Worm (Caenorhabditis elegans): ENCODE results near the gene Y55H10A.2.

Gene Y55H10A.2

DNA sequence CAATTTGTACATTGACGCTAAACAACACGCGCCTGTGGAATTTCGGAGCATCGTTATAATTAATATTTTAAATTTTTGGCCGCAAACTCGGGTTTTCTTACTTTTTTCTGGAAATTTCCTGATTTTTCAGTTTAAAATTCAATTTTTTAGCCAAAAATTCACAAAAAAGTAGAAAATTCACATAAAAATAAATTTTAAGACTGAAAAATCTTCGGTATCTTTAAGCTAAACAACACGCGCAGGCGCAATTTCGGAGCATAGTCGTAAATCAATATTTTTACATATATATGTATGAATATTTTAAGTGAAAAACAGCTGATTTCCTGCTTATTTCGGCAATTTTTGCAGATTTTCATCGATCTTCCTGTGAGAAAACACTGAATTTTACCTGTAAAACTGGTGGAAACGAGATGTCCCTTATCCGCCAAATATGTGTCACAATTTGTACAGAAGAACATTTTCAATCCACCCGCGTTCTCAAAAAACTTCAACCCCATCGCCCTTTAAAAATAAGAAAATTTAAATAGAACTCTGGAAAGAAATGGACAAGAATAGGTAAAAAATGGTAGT is 19.1 kb downstream of the Y55H10A.2 start, which contains the start of gene B0546.3:
Gene B0546.3 (minus strand): TSS at position 504 of the 570 bp plus-strand sequence.
- TF ChIP-seq mab-5 (tag; optimal IDR thresholded peaks at IDR 0.05): no peak
- TF ChIP-seq ham-2 (GFP tag; optimal IDR thresholded peaks at IDR 0.05): no peak
- no peak for TF ChIP-seq tbx-8 (GFP tag; optimal IDR thresholded peaks at IDR 0.05)
- no peak for TF ChIP-seq pha-4 (tag; optimal IDR thresholded peaks at IDR 0.05)
- no peak for TF ChIP-seq lin-13 (tag; optimal IDR thresholded peaks at IDR 0.05)
- no peak for TF ChIP-seq ceh-83 (GFP tag; optimal IDR thresholded peaks at IDR 0.05)

DNA sequence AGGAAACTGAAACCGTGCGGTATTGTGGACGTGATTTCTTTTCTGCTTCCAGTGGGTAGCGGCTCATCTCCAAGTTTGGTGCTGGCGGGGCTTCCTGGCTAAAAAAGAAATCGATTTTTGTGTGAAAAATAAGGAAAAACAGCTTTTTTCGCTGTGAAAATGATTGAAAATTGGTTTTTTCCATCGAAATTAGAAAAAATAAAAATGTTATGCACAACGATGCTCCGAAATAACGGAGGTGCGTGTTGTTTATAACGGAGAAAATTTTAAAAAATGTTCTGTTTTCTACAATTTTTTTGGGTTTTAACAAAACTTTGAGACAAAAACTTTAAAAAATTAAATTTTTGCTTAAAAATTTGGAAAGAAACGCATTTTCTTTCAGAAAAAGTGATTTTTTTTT is 19.9 kb downstream of the Y55H10A.2 start:
- TF ChIP-seq nhr-12 (tag; optimal IDR thresholded peaks at IDR 0.05) (no peak), sem-2 (GFP tag; optimal IDR thresholded peaks at IDR 0.05) (no peak), flh-1 (GFP tag; optimal IDR thresholded peaks at IDR 0.05) (no peak), pha-4 (tag; optimal IDR thresholded peaks at IDR 0.05) (no peak), nhr-237 (tag; optimal IDR thresholded peaks at IDR 0.05) (no peak), nhr-2 (tag; optimal IDR thresholded peaks at IDR 0.05) (no peak), M03D4.4 (tag; optimal IDR thresholded peaks at IDR 0.05) (no peak)

DNA sequence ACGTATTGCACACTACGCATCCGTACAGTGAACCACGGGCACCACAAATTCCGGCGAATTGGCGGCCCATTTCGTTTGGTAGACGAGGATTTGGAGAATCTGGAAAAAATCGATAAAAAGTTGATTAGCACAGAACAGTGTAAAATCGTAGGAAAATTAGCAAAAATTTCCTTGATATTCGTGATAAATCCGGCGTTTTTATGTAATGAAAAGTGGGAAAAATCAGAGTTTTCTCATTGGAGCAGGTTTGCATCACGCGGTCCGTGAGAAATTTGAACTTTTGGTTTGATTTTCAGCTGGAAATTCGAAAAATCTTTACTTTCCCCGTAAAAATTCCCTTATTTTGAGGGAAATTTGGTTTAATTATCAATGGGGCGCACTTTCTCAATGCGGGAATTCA is 20.7 kb downstream of the Y55H10A.2 start, which contains the start of gene B0546.4:
Gene B0546.4 (minus strand): TSS at position 101 of the 400 bp plus-strand sequence.
- TF ChIP-seq unc-39 (tag; optimal IDR thresholded peaks at IDR 0.05) (no peak), ces-1 (GFP tag; optimal IDR thresholded peaks at IDR 0.05) (no peak), ham-2 (GFP tag; optimal IDR thresholded peaks at IDR 0.05) (no peak), tbx-8 (GFP tag; optimal IDR thresholded peaks at IDR 0.05) (no peak), elt-3 (tag; optimal IDR thresholded peaks at IDR 0.05) (no peak), nhr-76 (tag; optimal IDR thresholded peaks at IDR 0.05) (no peak), blmp-1 (tag; optimal IDR thresholded peaks at IDR 0.05) (no peak), flh-1 (GFP tag; optimal IDR thresholded peaks at IDR 0.05) (no peak), ceh-83 (GFP tag; optimal IDR thresholded peaks at IDR 0.05) (no peak), mep-1 (tag; optimal IDR thresholded peaks at IDR 0.05) (no peak), snpc-4 (tag; optimal IDR thresholded peaks at IDR 0.05) (no peak), ztf-11 (tag; optimal IDR thresholded peaks at IDR 0.05) (no peak), lin-13 (tag; optimal IDR thresholded peaks at IDR 0.05) (no peak), lin-32 (GFP tag; optimal IDR thresholded peaks at IDR 0.05) (no peak), sem-2 (GFP tag; optimal IDR thresholded peaks at IDR 0.05) (no peak), M03D4.4 (tag; optimal IDR thresholded peaks at IDR 0.05) (no peak), pha-4 (tag; optimal IDR thresholded peaks at IDR 0.05) (no peak)

DNA sequence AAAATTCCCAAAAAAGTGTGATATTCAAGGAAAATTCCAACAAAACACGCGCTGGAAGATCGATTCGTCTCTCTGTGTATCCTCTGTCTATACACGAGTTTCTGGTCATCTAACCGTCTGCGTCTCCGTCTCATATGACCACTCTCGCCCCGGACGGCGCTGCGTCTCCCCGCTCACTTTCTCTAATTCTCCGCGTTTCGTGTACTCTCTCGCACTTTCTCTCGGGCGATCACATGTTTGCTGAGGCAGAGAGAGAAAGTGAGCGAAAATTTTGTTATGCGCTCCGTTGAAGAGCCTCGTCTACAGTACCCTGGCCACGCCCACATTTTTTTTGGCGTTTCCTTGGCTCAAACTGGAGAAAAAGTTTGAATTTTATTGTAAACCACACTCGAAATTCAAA is 21.3 kb downstream of the Y55H10A.2 start:
- TF ChIP-seq cnd-1 (tag; optimal IDR thresholded peaks at IDR 0.05): no peak
- peak; percentile 2 for TF ChIP-seq drap-1 (GFP tag; optimal IDR thresholded peaks at IDR 0.05)
- TF ChIP-seq ceh-43 (GFP tag; optimal IDR thresholded peaks at IDR 0.05): no peak
- TF ChIP-seq hlh-1 (tag; optimal IDR thresholded peaks at IDR 0.05): peak; percentile 70
- TF ChIP-seq lsy-2 (tag; optimal IDR thresholded peaks at IDR 0.05): peak; percentile 82
- TF ChIP-seq blmp-1 (tag; optimal IDR thresholded peaks at IDR 0.05): peak; percentile 95
- peak; percentile 68 for TF ChIP-seq ham-2 (GFP tag; optimal IDR thresholded peaks at IDR 0.05)
- peak; percentile 52 for TF ChIP-seq pha-4 (tag; optimal IDR thresholded peaks at IDR 0.05)
- TF ChIP-seq mep-1 (tag; optimal IDR thresholded peaks at IDR 0.05): peak; percentile 51
- peak; percentile 78 for TF ChIP-seq ces-1 (GFP tag; optimal IDR thresholded peaks at IDR 0.05)
- peak; percentile 29 for TF ChIP-seq nhr-237 (tag; optimal IDR thresholded peaks at IDR 0.05)
- no peak for TF ChIP-seq sem-2 (GFP tag; optimal IDR thresholded peaks at IDR 0.05)

DNA sequence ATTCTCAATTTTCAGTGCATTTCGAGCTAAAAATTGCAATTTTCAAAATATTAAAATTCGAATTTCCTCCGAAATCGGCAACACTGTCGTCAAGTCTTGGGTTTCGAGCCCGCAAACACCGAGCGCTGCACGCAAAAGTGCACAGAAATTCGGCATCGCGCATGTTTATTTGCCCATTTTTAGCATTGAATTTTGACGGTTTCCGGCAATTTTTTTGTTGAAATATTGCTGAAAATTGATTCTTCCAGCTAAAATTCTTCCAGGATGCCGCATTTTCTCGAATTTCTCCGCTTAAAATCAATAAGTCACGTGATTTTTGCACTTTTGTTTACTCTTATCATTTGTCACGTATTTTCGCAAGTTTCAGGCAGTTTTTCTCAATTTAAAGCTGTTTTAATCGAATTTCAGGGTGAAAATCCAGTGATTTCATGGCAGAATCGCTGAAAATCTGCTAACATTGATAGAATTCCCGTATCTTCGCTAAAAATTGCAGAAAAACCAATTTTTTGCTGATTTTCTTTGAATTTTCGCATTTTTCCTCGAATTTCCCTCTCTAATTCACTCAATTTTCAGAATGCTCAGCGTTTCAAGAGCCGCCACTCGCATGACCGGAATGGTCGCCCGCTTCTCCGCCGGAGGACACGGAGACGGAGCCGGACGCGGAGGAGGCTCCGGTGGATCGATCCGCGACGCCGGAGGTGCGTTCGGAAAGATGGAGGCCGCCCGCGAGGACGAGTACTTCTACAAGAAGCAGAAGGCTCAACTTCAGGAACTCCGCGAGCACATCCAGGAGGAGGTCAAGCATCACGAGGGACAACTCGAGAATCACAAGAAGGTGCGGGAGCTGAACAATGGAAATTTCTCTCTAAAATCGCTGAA is 22.3 kb downstream of the Y55H10A.2 start, which contains the start of gene mai-2:
Gene mai-2 (plus strand): TSS at position 574 of the 879 bp plus-strand sequence.
- TF ChIP-seq unc-39 (tag; optimal IDR thresholded peaks at IDR 0.05): no peak
- no peak for TF ChIP-seq blmp-1 (tag; optimal IDR thresholded peaks at IDR 0.05)
- TF ChIP-seq pha-4 (tag; optimal IDR thresholded peaks at IDR 0.05): peak; percentile 59
- peak; percentile 15 for TF ChIP-seq nhr-237 (tag; optimal IDR thresholded peaks at IDR 0.05)
- peak; percentile 34 for TF ChIP-seq ces-1 (GFP tag; optimal IDR thresholded peaks at IDR 0.05)
- peak; percentile 14 for TF ChIP-seq lin-13 (tag; optimal IDR thresholded peaks at IDR 0.05)
- TF ChIP-seq nhr-2 (tag; optimal IDR thresholded peaks at IDR 0.05): peak; percentile 1
- TF ChIP-seq ztf-11 (tag; optimal IDR thresholded peaks at IDR 0.05): no peak
- TF ChIP-seq cnd-1 (tag; optimal IDR thresholded peaks at IDR 0.05): no peak
- peak; percentile 73 for TF ChIP-seq unc-120 (tag; optimal IDR thresholded peaks at IDR 0.05; ENCODE audit: poor library complexity, severe bottlenecking)
- TF ChIP-seq sptf-1 (tag; optimal IDR thresholded peaks at IDR 0.05): peak; percentile 28
- TF ChIP-seq tbx-8 (GFP tag; optimal IDR thresholded peaks at IDR 0.05): no peak
- TF ChIP-seq lsy-2 (tag; optimal IDR thresholded peaks at IDR 0.05): peak; percentile 57
- TF ChIP-seq snpc-4 (tag; optimal IDR thresholded peaks at IDR 0.05): no peak
- TF ChIP-seq mep-1 (tag; optimal IDR thresholded peaks at IDR 0.05): peak; percentile 51

Measured in whole organism, mixed stage, embryonic.